Worm (Caenorhabditis elegans): Measurements from ENCODE around the gene dph-1.

The dph-1 gene

DNA sequence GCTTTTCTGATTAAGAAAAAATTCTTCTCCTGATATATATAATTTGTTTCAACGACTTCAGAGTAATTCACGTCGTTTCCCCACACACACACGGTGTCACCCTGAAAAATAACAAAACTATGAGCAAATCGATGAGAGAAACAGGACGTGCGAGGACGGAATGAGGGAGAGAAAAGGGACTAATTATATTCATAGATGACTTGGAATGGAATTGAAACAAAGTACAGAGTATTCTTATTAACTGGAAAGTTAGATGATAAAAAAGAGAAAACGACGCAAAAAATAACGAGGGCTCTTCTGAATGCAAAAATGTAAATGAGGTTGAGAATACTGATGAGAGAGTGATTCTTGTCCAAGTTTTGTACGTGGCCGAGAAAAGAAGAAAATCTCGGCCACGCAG lies 36.4 kb upstream of the dph-1 start, which contains the start of gene C46F11.6:
TSS of gene C46F11.6 (minus strand) at position 101 of the 400 bp plus-strand sequence.
- TF ChIP-seq egl-27 (tag; optimal IDR thresholded peaks at IDR 0.05) (no peak), sem-4 (tag; optimal IDR thresholded peaks at IDR 0.05) (no peak), gmeb-1 (tag; optimal IDR thresholded peaks at IDR 0.05) (no peak), lin-11 (tag; optimal IDR thresholded peaks at IDR 0.05) (no peak), ZK546.5 (tag; optimal IDR thresholded peaks at IDR 0.05) (no peak), ceh-82 (tag; optimal IDR thresholded peaks at IDR 0.05) (no peak), snpc-4 (tag; optimal IDR thresholded peaks at IDR 0.05) (no peak), nhr-77 (tag; optimal IDR thresholded peaks at IDR 0.05) (no peak), nhr-11 (tag; optimal IDR thresholded peaks at IDR 0.05) (no peak), nhr-10 (tag; optimal IDR thresholded peaks at IDR 0.05) (no peak), ceh-16 (tag; optimal IDR thresholded peaks at IDR 0.05) (no peak), lin-39 (tag; optimal IDR thresholded peaks at IDR 0.05) (no peak), ztf-1 (GFP tag; conservative IDR thresholded peaks at IDR 0.05) (no peak), mbf-1 (tag; optimal IDR thresholded peaks at IDR 0.05) (no peak), unc-39 (tag; optimal IDR thresholded peaks at IDR 0.05) (no peak), ama-1 (optimal IDR thresholded peaks at IDR 0.05) (no peak), unc-55 (GFP tag; optimal IDR thresholded peaks at IDR 0.05) (no peak)

- TF ChIP-seq ztf-4 (tag; optimal IDR thresholded peaks at IDR 0.05) (peak; percentile 45), unc-55 (GFP tag; optimal IDR thresholded peaks at IDR 0.05) (peak; percentile 13), C34F6.9 (tag; optimal IDR thresholded peaks at IDR 0.05) (peak; percentile 29), nhr-129 (tag; optimal IDR thresholded peaks at IDR 0.05) (no peak), snpc-4 (tag; optimal IDR thresholded peaks at IDR 0.05) (no peak), nhr-25 (tag; optimal IDR thresholded peaks at IDR 0.05) (no peak), ZK546.5 (tag; optimal IDR thresholded peaks at IDR 0.05) (no peak), sma-3 (GFP tag; optimal IDR thresholded peaks at IDR 0.05) (no peak), ztf-11 (tag; optimal IDR thresholded peaks at IDR 0.05) (no peak), nhr-12 (tag; optimal IDR thresholded peaks at IDR 0.05) (no peak), skn-1 (tag; optimal IDR thresholded peaks at IDR 0.05) (no peak), mdl-1 (tag; optimal IDR thresholded peaks at IDR 0.05) (no peak), nhr-21 (tag; optimal IDR thresholded peaks at IDR 0.05) (peak; percentile 39), mab-5 (tag; optimal IDR thresholded peaks at IDR 0.05) (no peak), F13H6.1 (tag; optimal IDR thresholded peaks at IDR 0.05) (no peak), crh-2 (tag; optimal IDR thresholded peaks at IDR 0.05) (peak; percentile 29), lsy-2 (tag; optimal IDR thresholded peaks at IDR 0.05) (peak in 1 of 2 experiments; percentile 41), egl-27 (tag; optimal IDR thresholded peaks at IDR 0.05) (no peak), ceh-16 (tag; optimal IDR thresholded peaks at IDR 0.05) (no peak), R02D3.7 (tag; optimal IDR thresholded peaks at IDR 0.05) (no peak), unc-62 (GFP tag; optimal IDR thresholded peaks at IDR 0.05) (no peak), fos-1 (tag; optimal IDR thresholded peaks at IDR 0.05) (no peak), peb-1 (tag; optimal IDR thresholded peaks at IDR 0.05) (no peak), dmd-4 (tag; optimal IDR thresholded peaks at IDR 0.05) (no peak), lin-39 (tag; optimal IDR thresholded peaks at IDR 0.05) (no peak), nhr-23 (tag; optimal IDR thresholded peaks at IDR 0.05) (no peak), unc-39 (tag; optimal IDR thresholded peaks at IDR 0.05) (no peak), Y55F3AM.14 (GFP tag; optimal IDR thresholded peaks at IDR 0.05) (no peak), alr-1 (tag; optimal IDR thresholded peaks at IDR 0.05) (no peak), elt-1 (tag; optimal IDR thresholded peaks at IDR 0.05) (no peak), mbf-1 (tag; optimal IDR thresholded peaks at IDR 0.05) (no peak), elt-3 (tag; optimal IDR thresholded peaks at IDR 0.05) (no peak)
Observed at ce11 chrIII:3670984-3671383, 35.7 kb upstream of the dph-1 start.

DNA sequence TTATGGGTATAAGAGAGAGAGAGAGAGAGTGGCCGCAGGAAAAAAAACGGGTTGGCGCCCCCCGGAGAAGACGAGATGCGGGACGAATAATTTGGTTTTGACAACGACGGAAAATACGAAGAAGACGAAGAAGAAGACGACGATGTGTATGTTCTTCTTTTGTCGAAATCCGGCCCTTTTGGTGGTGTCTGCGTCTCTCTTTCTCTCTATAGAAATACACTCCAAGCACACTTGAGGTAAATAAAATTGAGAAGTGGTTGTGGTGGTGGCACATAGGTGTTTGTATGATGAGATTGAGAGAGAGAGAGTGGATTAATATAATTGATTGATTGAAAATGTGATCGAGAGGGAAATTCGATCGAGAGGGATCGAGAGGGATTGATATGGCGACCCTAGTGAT lies 33.8 kb upstream of the dph-1 start:
- no peak for TF ChIP-seq C34F6.9 (tag; optimal IDR thresholded peaks at IDR 0.05)
- peak; percentile 48 for TF ChIP-seq crh-2 (tag; optimal IDR thresholded peaks at IDR 0.05)
- TF ChIP-seq ama-1 (optimal IDR thresholded peaks at IDR 0.05) = no peak
- TF ChIP-seq ceh-82 (tag; optimal IDR thresholded peaks at IDR 0.05) = no peak
- TF ChIP-seq mbf-1 (tag; optimal IDR thresholded peaks at IDR 0.05) = no peak
- TF ChIP-seq dmd-4 (tag; optimal IDR thresholded peaks at IDR 0.05) = no peak
- TF ChIP-seq sma-9 (GFP tag; optimal IDR thresholded peaks at IDR 0.05) = peak; percentile 12
- TF ChIP-seq sma-9 (tag; optimal IDR thresholded peaks at IDR 0.05) = no peak
- TF ChIP-seq sma-3 (GFP tag; optimal IDR thresholded peaks at IDR 0.05) = no peak
- TF ChIP-seq unc-62 (GFP tag; optimal IDR thresholded peaks at IDR 0.05) = no peak
- TF ChIP-seq mdl-1 (tag; optimal IDR thresholded peaks at IDR 0.05) = no peak
- TF ChIP-seq nhr-77 (tag; optimal IDR thresholded peaks at IDR 0.05) = no peak
- TF ChIP-seq ZK546.5 (tag; optimal IDR thresholded peaks at IDR 0.05) = no peak
- TF ChIP-seq unc-39 (tag; optimal IDR thresholded peaks at IDR 0.05) = no peak
- no peak for TF ChIP-seq peb-1 (tag; optimal IDR thresholded peaks at IDR 0.05)
- no peak for TF ChIP-seq lin-39 (tag; optimal IDR thresholded peaks at IDR 0.05)
- TF ChIP-seq nhr-23 (tag; optimal IDR thresholded peaks at IDR 0.05) = no peak
- TF ChIP-seq blmp-1 (tag; optimal IDR thresholded peaks at IDR 0.05; ENCODE audit: insufficient read depth) = peak; percentile 11
- no peak for TF ChIP-seq ztf-4 (tag; optimal IDR thresholded peaks at IDR 0.05)
- no peak for TF ChIP-seq egl-27 (tag; optimal IDR thresholded peaks at IDR 0.05)
- no peak for TF ChIP-seq ceh-16 (tag; optimal IDR thresholded peaks at IDR 0.05)
- TF ChIP-seq aly-2 (tag; optimal IDR thresholded peaks at IDR 0.05) = no peak
- no peak for TF ChIP-seq zag-1 (tag; optimal IDR thresholded peaks at IDR 0.05)
- no peak for TF ChIP-seq nhr-21 (tag; optimal IDR thresholded peaks at IDR 0.05)
- TF ChIP-seq ztf-1 (GFP tag; conservative IDR thresholded peaks at IDR 0.05) = no peak
- TF ChIP-seq nhr-11 (tag; optimal IDR thresholded peaks at IDR 0.05) = no peak
- TF ChIP-seq elt-3 (tag; optimal IDR thresholded peaks at IDR 0.05) = no peak
- TF ChIP-seq mab-5 (tag; optimal IDR thresholded peaks at IDR 0.05) = no peak
- TF ChIP-seq nhr-12 (tag; optimal IDR thresholded peaks at IDR 0.05) = no peak
- peak; percentile 54 for TF ChIP-seq F13H6.1 (tag; optimal IDR thresholded peaks at IDR 0.05)
- no peak for TF ChIP-seq nhr-237 (tag; optimal IDR thresholded peaks at IDR 0.05)
- no peak for TF ChIP-seq Y55F3AM.14 (GFP tag; optimal IDR thresholded peaks at IDR 0.05)
- no peak for TF ChIP-seq ztf-11 (tag; optimal IDR thresholded peaks at IDR 0.05)
- no peak for TF ChIP-seq nhr-6 (tag; optimal IDR thresholded peaks at IDR 0.05)
